Worm (Caenorhabditis elegans): ENCODE data around the gene cdr-1.

cdr-1 gene

ce11 chrV:15873762-15874161 lies 47.3 kb upstream of the cdr-1 start (continued):
- peak; percentile 99 for TF ChIP-seq ceh-34 (tag; optimal IDR thresholded peaks at IDR 0.05)
- peak; percentile 87 for TF ChIP-seq ceh-30 (tag; optimal IDR thresholded peaks at IDR 0.05)
- TF ChIP-seq unc-86 (tag; optimal IDR thresholded peaks at IDR 0.05): peak; percentile 99
- TF ChIP-seq sox-2 (GFP tag; IDR thresholded peaks at IDR 0.05): peak; percentile 98
- no peak for TF ChIP-seq ama-1 (optimal IDR thresholded peaks at IDR 0.05)
- TF ChIP-seq hlh-30 (tag; optimal IDR thresholded peaks at IDR 0.05; ENCODE audit: insufficient read depth): peak; percentile 90
- peak; percentile 99 for TF ChIP-seq ceh-19 (GFP tag; optimal IDR thresholded peaks at IDR 0.05)
- TF ChIP-seq lim-6 (tag; optimal IDR thresholded peaks at IDR 0.05): peak; percentile 97
- TF ChIP-seq ceh-9 (tag; optimal IDR thresholded peaks at IDR 0.05): peak; percentile 98
- peak; percentile 99 for TF ChIP-seq ceh-6 (GFP tag; optimal IDR thresholded peaks at IDR 0.05)
- TF ChIP-seq fkh-6 (tag; optimal IDR thresholded peaks at IDR 0.05): peak; percentile 97
- peak; percentile 94 for TF ChIP-seq zip-5 (tag; optimal IDR thresholded peaks at IDR 0.05)
- TF ChIP-seq pha-4 (tag; optimal IDR thresholded peaks at IDR 0.05): no peak
- TF ChIP-seq eyg-1 (tag; optimal IDR thresholded peaks at IDR 0.05): peak; percentile 99
- TF ChIP-seq nfya-1 (tag; optimal IDR thresholded peaks at IDR 0.05): peak; percentile 90
- TF ChIP-seq dmd-4 (tag; optimal IDR thresholded peaks at IDR 0.05; ENCODE audit: borderline replicate concordance): peak; percentile 98
- peak; percentile 99 for TF ChIP-seq nhr-232 (tag; optimal IDR thresholded peaks at IDR 0.05)
- peak; percentile 98 for TF ChIP-seq npax-4 (tag; optimal IDR thresholded peaks at IDR 0.05)
- peak; percentile 96 for TF ChIP-seq dve-1 (tag; optimal IDR thresholded peaks at IDR 0.05)
- TF ChIP-seq ceh-31 (tag; optimal IDR thresholded peaks at IDR 0.05): peak; percentile 93
- peak; percentile 99 for TF ChIP-seq ztf-16 (tag; optimal IDR thresholded peaks at IDR 0.05)
- TF ChIP-seq pha-2 (tag; optimal IDR thresholded peaks at IDR 0.05): peak; percentile 97
- peak; percentile 98 for TF ChIP-seq C38D4.7 (GFP tag; optimal IDR thresholded peaks at IDR 0.05)
- peak; percentile 82 for TF ChIP-seq tbx-7 (tag; optimal IDR thresholded peaks at IDR 0.05)
- peak; percentile 97 for TF ChIP-seq lin-11 (tag; optimal IDR thresholded peaks at IDR 0.05)
- TF ChIP-seq Y22D7AL.16 (tag; optimal IDR thresholded peaks at IDR 0.05): peak; percentile 99
- peak; percentile 96 for TF ChIP-seq ceh-18 (tag; optimal IDR thresholded peaks at IDR 0.05)
- TF ChIP-seq che-1 (tag; optimal IDR thresholded peaks at IDR 0.05): peak; percentile 98
- TF ChIP-seq pag-3 (tag; optimal IDR thresholded peaks at IDR 0.05; ENCODE audit: borderline replicate concordance): peak; percentile 96
- TF ChIP-seq nhr-11 (tag; optimal IDR thresholded peaks at IDR 0.05): no peak

- TF ChIP-seq ceh-18 (tag; optimal IDR thresholded peaks at IDR 0.05): no peak
- TF ChIP-seq madf-2 (tag; optimal IDR thresholded peaks at IDR 0.05): no peak
- no peak for TF ChIP-seq T23F11.4 (GFP tag; optimal IDR thresholded peaks at IDR 0.05)
- no peak for TF ChIP-seq ttx-3 (tag; optimal IDR thresholded peaks at IDR 0.05)
- no peak for TF ChIP-seq tbx-2 (tag; optimal IDR thresholded peaks at IDR 0.05)
- no peak for TF ChIP-seq mec-3 (tag; optimal IDR thresholded peaks at IDR 0.05; ENCODE audit: borderline replicate concordance)
- no peak for TF ChIP-seq hlh-6 (tag; optimal IDR thresholded peaks at IDR 0.05)
- TF ChIP-seq ceh-45 (GFP tag; IDR thresholded peaks at IDR 0.05): no peak
- TF ChIP-seq gmeb-2 (tag; optimal IDR thresholded peaks at IDR 0.05): no peak
- no peak for TF ChIP-seq C38D4.7 (GFP tag; optimal IDR thresholded peaks at IDR 0.05)
- no peak for TF ChIP-seq ceh-2 (tag; optimal IDR thresholded peaks at IDR 0.05)
Measured at ce11 chrV:15876308-15876707, 44.8 kb upstream of the cdr-1 start, which contains the start of gene nhr-102. TSS of gene nhr-102 (minus strand) at chrV:15876408.

- no peak for TF ChIP-seq sox-2 (GFP tag; IDR thresholded peaks at IDR 0.05)
- no peak for TF ChIP-seq hlh-8 (tag; optimal IDR thresholded peaks at IDR 0.05)
- TF ChIP-seq ztf-16 (tag; optimal IDR thresholded peaks at IDR 0.05): no peak
- no peak for TF ChIP-seq che-1 (tag; optimal IDR thresholded peaks at IDR 0.05)
- no peak for TF ChIP-seq ahr-1 (tag; optimal IDR thresholded peaks at IDR 0.05)
- no peak for TF ChIP-seq nfya-1 (tag; optimal IDR thresholded peaks at IDR 0.05)
- TF ChIP-seq unc-42 (tag; optimal IDR thresholded peaks at IDR 0.05): no peak
- TF ChIP-seq elt-2 (tag; optimal IDR thresholded peaks at IDR 0.05): no peak
- TF ChIP-seq fkh-10 (GFP tag; optimal IDR thresholded peaks at IDR 0.05): no peak
- no peak for TF ChIP-seq dve-1 (tag; optimal IDR thresholded peaks at IDR 0.05)
- no peak for TF ChIP-seq ceh-31 (tag; optimal IDR thresholded peaks at IDR 0.05)
- TF ChIP-seq pqm-1 (tag; optimal IDR thresholded peaks at IDR 0.05): no peak
- no peak for TF ChIP-seq hlh-30 (tag; optimal IDR thresholded peaks at IDR 0.05; ENCODE audit: insufficient read depth)
- TF ChIP-seq hlh-15 (tag; optimal IDR thresholded peaks at IDR 0.05): no peak
- TF ChIP-seq unc-55 (GFP tag; optimal IDR thresholded peaks at IDR 0.05): no peak
- no peak for TF ChIP-seq ceh-14 (tag; optimal IDR thresholded peaks at IDR 0.05)
- no peak for TF ChIP-seq ceh-2 (tag; optimal IDR thresholded peaks at IDR 0.05)
- no peak for TF ChIP-seq sdc-2 (tag; optimal IDR thresholded peaks at IDR 0.05)
- no peak for TF ChIP-seq hlh-6 (tag; optimal IDR thresholded peaks at IDR 0.05)
Measured at ce11 chrV:15879508-15879907, 41.6 kb upstream of the cdr-1 start, which contains the start of gene nhr-84. TSS of gene nhr-84 (minus strand) at chrV:15879608.

All from whole organism, late embryonic.